Fruit fly (Drosophila melanogaster): ENCODE measurements around the gene nis.

nis gene

dm6 chr2L:1627824-1628501 lies 41.0 kb upstream of the nis start (continued):
- peak; percentile 48 for TF ChIP-seq Adf1 (GFP tag; IDR thresholded peaks at IDR 0.05)
- TF ChIP-seq CG10959 (GFP tag; IDR thresholded peaks at IDR 0.05): no peak
- TF ChIP-seq CG17361 (GFP tag; IDR thresholded peaks at IDR 0.05): no peak
- TF ChIP-seq stc (GFP tag; IDR thresholded peaks at IDR 0.05): no peak; the same call in 1 of the 2 replicates
- no peak for TF ChIP-seq Nf-YA (GFP tag; IDR thresholded peaks at IDR 0.05)
- no peak for TF ChIP-seq CG17802 (tag; optimal IDR thresholded peaks at IDR 0.05)
- no peak for TF ChIP-seq Optix (GFP tag; IDR thresholded peaks at IDR 0.05)
- TF ChIP-seq jing (GFP tag; optimal IDR thresholded peaks at IDR 0.05): no peak
- peak; percentile 44; the same call in 2 of the 3 replicates for TF ChIP-seq CG7357 (GFP tag; IDR thresholded peaks at IDR 0.05)
- no peak for TF ChIP-seq D (optimal IDR thresholded peaks at IDR 0.05)
- no peak for TF ChIP-seq D (GFP tag; optimal IDR thresholded peaks at IDR 0.05)
- TF ChIP-seq Ptx1 (GFP tag; IDR thresholded peaks at IDR 0.05): peak; percentile 62; the same call in 1 of the 2 replicates
- no peak for TF ChIP-seq CG1024 (GFP tag; IDR thresholded peaks at IDR 0.05)
- TF ChIP-seq toy (GFP tag; IDR thresholded peaks at IDR 0.05): peak; percentile 64; the same call in 1 of the 2 replicates
- TF ChIP-seq Dref (GFP tag; IDR thresholded peaks at IDR 0.05): no peak
- TF ChIP-seq pnt (GFP tag; optimal IDR thresholded peaks at IDR 0.05): no peak
- peak; percentile 9; the same call in 1 of the 2 replicates for TF ChIP-seq rib (GFP tag; IDR thresholded peaks at IDR 0.05)
- TF ChIP-seq Trl (optimal IDR thresholded peaks at IDR 0.05): peak in 1 of 2 experiments; percentile 19
- peak; percentile 40 for TF ChIP-seq Trl (GFP tag; optimal IDR thresholded peaks at IDR 0.05)
- no peak for TF ChIP-seq phol (tag; optimal IDR thresholded peaks at IDR 0.05)
- peak; percentile 55 for TF ChIP-seq CG12659 (GFP tag; optimal IDR thresholded peaks at IDR 0.05)
- TF ChIP-seq CG16813 (GFP tag; IDR thresholded peaks at IDR 0.05; ENCODE audit: partially characterized antibody): no peak
- peak; percentile 17 for TF ChIP-seq CG13424 (tag; optimal IDR thresholded peaks at IDR 0.05)
- no peak for TF ChIP-seq psq (GFP tag; optimal IDR thresholded peaks at IDR 0.05)
- TF ChIP-seq sc (optimal IDR thresholded peaks at IDR 0.05): no peak
- TF ChIP-seq sc (GFP tag; optimal IDR thresholded peaks at IDR 0.05): no peak
- TF ChIP-seq unpg (GFP tag; optimal IDR thresholded peaks at IDR 0.05): peak; percentile 56
- no peak for TF ChIP-seq Oaz (GFP tag; IDR thresholded peaks at IDR 0.05)
- no peak for TF ChIP-seq otp (GFP tag; IDR thresholded peaks at IDR 0.05)
- no peak for TF ChIP-seq gcm (GFP tag; optimal IDR thresholded peaks at IDR 0.05)
- TF ChIP-seq usp (GFP tag; optimal IDR thresholded peaks at IDR 0.05): no peak
- no peak for TF ChIP-seq zen (tag; optimal IDR thresholded peaks at IDR 0.05)
- no peak for TF ChIP-seq ap (GFP tag; IDR thresholded peaks at IDR 0.05)
- TF ChIP-seq CG7556 (GFP tag; optimal IDR thresholded peaks at IDR 0.05): peak; percentile 75
- TF ChIP-seq CG16815 (GFP tag; optimal IDR thresholded peaks at IDR 0.05): peak; percentile 38
- TF ChIP-seq CG11695 (GFP tag; IDR thresholded peaks at IDR 0.05): peak; percentile 72
- peak; percentile 71 for TF ChIP-seq Meics (GFP tag; optimal IDR thresholded peaks at IDR 0.05)
- TF ChIP-seq CG1603 (tag; optimal IDR thresholded peaks at IDR 0.05): peak; percentile 32
- TF ChIP-seq B-H2 (GFP tag; optimal IDR thresholded peaks at IDR 0.05): peak; percentile 23
- no peak for TF ChIP-seq CG7928 (GFP tag; optimal IDR thresholded peaks at IDR 0.05)
- TF ChIP-seq Hand (GFP tag; optimal IDR thresholded peaks at IDR 0.05): peak; percentile 58
- TF ChIP-seq Hsf (GFP tag; optimal IDR thresholded peaks at IDR 0.05): peak; percentile 33
- TF ChIP-seq CG8281 (tag; optimal IDR thresholded peaks at IDR 0.05): no peak
- no peak for TF ChIP-seq hkb (optimal IDR thresholded peaks at IDR 0.05)
- TF ChIP-seq hkb (GFP tag; IDR thresholded peaks at IDR 0.05): 0 out of 2 replicates have a peak, but pooled peaks have one; percentile 6
- TF ChIP-seq dysf (GFP tag; IDR thresholded peaks at IDR 0.05): peak; percentile 70
- TF ChIP-seq Sox100B (GFP tag; optimal IDR thresholded peaks at IDR 0.05): no peak
- peak; percentile 95 for TF ChIP-seq grn (GFP tag; optimal IDR thresholded peaks at IDR 0.05)
- TF ChIP-seq CG4282 (GFP tag; optimal IDR thresholded peaks at IDR 0.05): no peak
- TF ChIP-seq Sry-δ (GFP tag; optimal IDR thresholded peaks at IDR 0.05): peak; percentile 16
- peak; percentile 68 for TF ChIP-seq mam (GFP tag; optimal IDR thresholded peaks at IDR 0.05)
- TF ChIP-seq CG11504 (tag; optimal IDR thresholded peaks at IDR 0.05): peak; percentile 57
